Fruit fly (Drosophila melanogaster) whole organism, adult: ENCODE measurements around the gene CG31862.

Source experiments
- CG11617 ChIP-seq: fragments of 200-800 bp; sonication (Bioruptor generic); optimal IDR thresholded peaks from 2 replicates; lab custom pipeline; 2017; ENCODE audit warnings: mild to moderate bottlenecking, missing biosample characterization, missing genetic modification reagents, missing genetic modification characterization
- CG12768 ChIP-seq: fragments of 200-800 bp; sonication (Bioruptor generic); optimal IDR thresholded peaks from 2 replicates; lab custom pipeline; 2017; ENCODE audit warnings: missing biosample characterization, missing genetic modification characterization, mild to moderate bottlenecking, moderate library complexity, missing genetic modification reagents
- CG14711 ChIP-seq: fragments of 200-800 bp; sonication (Bioruptor generic); optimal IDR thresholded peaks from 2 replicates; lab custom pipeline; 2018; ENCODE audit warnings: missing biosample characterization, mild to moderate bottlenecking, missing genetic modification characterization, moderate library complexity
- CG1620 ChIP-seq: fragments of 200-800 bp; sonication (Bioruptor generic); optimal IDR thresholded peaks from 2 replicates; lab custom pipeline; 2016; ENCODE audit warnings: missing biosample characterization, missing genetic modification characterization
- CG33017 ChIP-seq: fragments of 200-800 bp; sonication (Bioruptor generic); optimal IDR thresholded peaks from 2 replicates; lab custom pipeline; 2018; ENCODE audit warnings: missing biosample characterization, mild to moderate bottlenecking, missing genetic modification characterization, moderate library complexity
- CG5204 ChIP-seq: fragments of 200-800 bp; sonication (Bioruptor generic); optimal IDR thresholded peaks from 2 replicates; lab custom pipeline; 2016; ENCODE audit warnings: missing biosample characterization, missing genetic modification characterization
- CG7045 ChIP-seq: fragments of 200-800 bp; sonication (Bioruptor generic); optimal IDR thresholded peaks from 2 replicates; lab custom pipeline; 2017; ENCODE audit warnings: missing biosample characterization, mild to moderate bottlenecking, missing genetic modification characterization
- CG7101 ChIP-seq: fragments of 200-800 bp; sonication (Bioruptor generic); optimal IDR thresholded peaks from 2 replicates; lab custom pipeline; 2018; ENCODE audit warnings: missing biosample characterization, mild to moderate bottlenecking, missing genetic modification characterization, moderate library complexity
- Clk ChIP-seq: fragments of 200-800 bp; sonication (Bioruptor generic); optimal IDR thresholded peaks from 2 replicates; lab custom pipeline; 2017; ENCODE audit warnings: missing biosample characterization, missing genetic modification characterization
- Crg-1 ChIP-seq: fragments of 200-800 bp; sonication (Bioruptor generic); optimal IDR thresholded peaks from 2 replicates; lab custom pipeline; 2016; ENCODE audit warnings: missing biosample characterization, missing genetic modification characterization
- Hr96 ChIP-seq: fragments of 200-800 bp; sonication (Bioruptor generic); optimal IDR thresholded peaks from 2 replicates; lab custom pipeline; 2016; ENCODE audit warnings: missing biosample characterization, missing genetic modification characterization
- Mnt ChIP-seq: fragments of 200-800 bp; sonication (Bioruptor generic); optimal IDR thresholded peaks from 2 replicates; lab custom pipeline; 2016; ENCODE audit warnings: missing biosample characterization, mild to moderate bottlenecking, missing genetic modification characterization
- bab1 ChIP-seq: fragments of 200-800 bp; sonication (Bioruptor generic); optimal IDR thresholded peaks from 3 replicates; lab custom pipeline; 2019; ENCODE audit warnings: missing biosample characterization, mild to moderate bottlenecking, missing genetic modification characterization, moderate library complexity
- cic ChIP-seq: fragments of 200-800 bp; sonication (Bioruptor generic); optimal IDR thresholded peaks from 2 replicates; lab custom pipeline; 2017; ENCODE audit warnings: missing biosample characterization, mild to moderate bottlenecking, missing genetic modification characterization, moderate library complexity
- cnc ChIP-seq, 2 experiments: fragments of >200 bp; optimal IDR thresholded peaks; 2 replicates each; lab custom pipeline; 2017
- kay ChIP-seq: fragments of 200-800 bp; sonication (Bioruptor generic); peaks from one replicate; lab custom pipeline; 2016; ENCODE audit warnings: missing biosample characterization, missing genetic modification characterization, borderline replicate concordance
- ovo ChIP-seq: fragments of 200-800 bp; sonication (Bioruptor generic); optimal IDR thresholded peaks from 2 replicates; lab custom pipeline; 2016; ENCODE audit warnings: missing biosample characterization, missing genetic modification characterization
- pad ChIP-seq: fragments of 200-800 bp; sonication (Bioruptor generic); optimal IDR thresholded peaks from 3 replicates; lab custom pipeline; 2017; ENCODE audit warnings: missing biosample characterization, missing genetic modification characterization, mild to moderate bottlenecking, moderate library complexity, missing genetic modification reagents
- tj ChIP-seq: fragments of 200-800 bp; sonication (Bioruptor generic); optimal IDR thresholded peaks from 3 replicates; lab custom pipeline; 2017; ENCODE audit warnings: missing biosample characterization, mild to moderate bottlenecking, missing genetic modification characterization, moderate library complexity
- toe ChIP-seq: fragments of 200-800 bp; sonication (Bioruptor generic); optimal IDR thresholded peaks from 2 replicates; lab custom pipeline; 2016; ENCODE audit warnings: missing biosample characterization, missing genetic modification characterization

CG31862 gene

dm6 chr2L:12356141-12356540 lies 17.5 kb downstream of the CG31862 start, which contains the start of gene CG17010:
Gene CG17010 (plus strand): TSS chr2L:12356441.
- no peak for TF ChIP-seq CG1620 (GFP tag; lab: Kevin White, UChicago)
- no peak for TF ChIP-seq tj
- no peak for TF ChIP-seq Clk (GFP tag; lab: Kevin White, UChicago)
- TF ChIP-seq CG14711 (tag; lab: Kevin White, UChicago) = no peak
- TF ChIP-seq CG12768 (GFP tag; lab: Kevin White, UChicago) = no peak
- no peak for TF ChIP-seq kay (GFP tag; lab: Kevin White, UChicago)

dm6 chr2L:12363206-12363605 lies 24.6 kb downstream of the CG31862 start:
- no peak for TF ChIP-seq bab1 (GFP tag; lab: Kevin White, UChicago)
- TF ChIP-seq CG7045 (GFP tag; lab: Kevin White, UChicago) = no peak
- TF ChIP-seq CG12768 (GFP tag; lab: Kevin White, UChicago) = no peak
- no peak for TF ChIP-seq CG5204 (GFP tag; lab: Kevin White, UChicago)
- TF ChIP-seq tj = no peak
- TF ChIP-seq CG14711 (tag; lab: Kevin White, UChicago) = no peak
- no peak for TF ChIP-seq kay (GFP tag; lab: Kevin White, UChicago)
- TF ChIP-seq Mnt (GFP tag; lab: Kevin White, UChicago) = no peak
- no peak for TF ChIP-seq CG1620 (GFP tag; lab: Kevin White, UChicago)
- no peak for TF ChIP-seq cic (GFP tag; lab: Kevin White, UChicago)

- no peak for TF ChIP-seq Crg-1 (GFP tag; lab: Kevin White, UChicago)
- TF ChIP-seq CG12768 (GFP tag; lab: Kevin White, UChicago) = no peak
- TF ChIP-seq CG33017 (tag; lab: Kevin White, UChicago) = no peak
These were observed 25.4 kb downstream of the CG31862 start for dm6 chr2L:12364090-12364489.

dm6 chr2L:12365964-12366482 lies 27.4 kb downstream of the CG31862 start:
- TF ChIP-seq cnc (optimal IDR thresholded peaks at IDR 0.05; lab: Kevin White, UChicago) (peak in 1 of 2 experiments; percentile 87), ovo (GFP tag; lab: Kevin White, UChicago) (peak; percentile 33), Crg-1 (GFP tag; lab: Kevin White, UChicago) (no peak), Mnt (GFP tag; lab: Kevin White, UChicago) (peak; percentile 60), CG11617 (GFP tag; lab: Kevin White, UChicago) (peak; percentile 49), toe (GFP tag; lab: Kevin White, UChicago) (peak; percentile 71), bab1 (GFP tag; lab: Kevin White, UChicago) (peak; percentile 68), CG7045 (GFP tag; lab: Kevin White, UChicago) (peak; percentile 27), Clk (GFP tag; lab: Kevin White, UChicago) (peak; percentile 28), CG7101 (tag; lab: Kevin White, UChicago) (peak; percentile 48), pad (GFP tag; lab: Kevin White, UChicago) (peak; percentile 20), CG1620 (GFP tag; lab: Kevin White, UChicago) (no peak), CG14711 (tag; lab: Kevin White, UChicago) (peak; percentile 29), cic (GFP tag; lab: Kevin White, UChicago) (peak; percentile 87), Hr96 (GFP tag; lab: Kevin White, UChicago) (peak; percentile 52), tj (peak; percentile 81), CG12768 (GFP tag; lab: Kevin White, UChicago) (peak; percentile 92), CG33017 (tag; lab: Kevin White, UChicago) (peak; percentile 71), CG5204 (GFP tag; lab: Kevin White, UChicago) (peak; percentile 50), kay (GFP tag; lab: Kevin White, UChicago) (peak; percentile 88)

dm6 chr2L:12369612-12370011 lies 31.0 kb downstream of the CG31862 start:
- TF ChIP-seq CG5204 (GFP tag; lab: Kevin White, UChicago) = peak; percentile 44
- peak; percentile 98 for TF ChIP-seq tj
- peak; percentile 49 for TF ChIP-seq CG14711 (tag; lab: Kevin White, UChicago)
- peak; percentile 58 for TF ChIP-seq CG7045 (GFP tag; lab: Kevin White, UChicago)
- peak; percentile 30 for TF ChIP-seq CG33017 (tag; lab: Kevin White, UChicago)
- TF ChIP-seq cnc (optimal IDR thresholded peaks at IDR 0.05; lab: Kevin White, UChicago) = no peak
- peak; percentile 86 for TF ChIP-seq kay (GFP tag; lab: Kevin White, UChicago)
- peak; percentile 50 for TF ChIP-seq toe (GFP tag; lab: Kevin White, UChicago)
- TF ChIP-seq bab1 (GFP tag; lab: Kevin White, UChicago) = no peak
- TF ChIP-seq Clk (GFP tag; lab: Kevin White, UChicago) = no peak
- peak; percentile 49 for TF ChIP-seq CG7101 (tag; lab: Kevin White, UChicago)
- peak; percentile 54 for TF ChIP-seq Mnt (GFP tag; lab: Kevin White, UChicago)
- peak; percentile 84 for TF ChIP-seq CG12768 (GFP tag; lab: Kevin White, UChicago)
- peak; percentile 63 for TF ChIP-seq ovo (GFP tag; lab: Kevin White, UChicago)
- TF ChIP-seq pad (GFP tag; lab: Kevin White, UChicago) = no peak
- no peak for TF ChIP-seq CG11617 (GFP tag; lab: Kevin White, UChicago)
- peak; percentile 36 for TF ChIP-seq CG1620 (GFP tag; lab: Kevin White, UChicago)
- peak; percentile 54 for TF ChIP-seq cic (GFP tag; lab: Kevin White, UChicago)
- TF ChIP-seq Crg-1 (GFP tag; lab: Kevin White, UChicago) = peak; percentile 51
- TF ChIP-seq Hr96 (GFP tag; lab: Kevin White, UChicago) = peak; percentile 47

- TF ChIP-seq CG12768 (GFP tag; lab: Kevin White, UChicago) (no peak), kay (GFP tag; lab: Kevin White, UChicago) (no peak), cic (GFP tag; lab: Kevin White, UChicago) (no peak), Hr96 (GFP tag; lab: Kevin White, UChicago) (no peak), ovo (GFP tag; lab: Kevin White, UChicago) (no peak), cnc (optimal IDR thresholded peaks at IDR 0.05; lab: Kevin White, UChicago) (no peak), CG33017 (tag; lab: Kevin White, UChicago) (no peak), CG7101 (tag; lab: Kevin White, UChicago) (no peak), CG5204 (GFP tag; lab: Kevin White, UChicago) (no peak), Mnt (GFP tag; lab: Kevin White, UChicago) (no peak), Clk (GFP tag; lab: Kevin White, UChicago) (no peak), tj (no peak), Crg-1 (GFP tag; lab: Kevin White, UChicago) (no peak), CG1620 (GFP tag; lab: Kevin White, UChicago) (no peak), CG7045 (GFP tag; lab: Kevin White, UChicago) (no peak), CG14711 (tag; lab: Kevin White, UChicago) (no peak), toe (GFP tag; lab: Kevin White, UChicago) (no peak)
These were observed 33.1 kb downstream of the CG31862 start for dm6 chr2L:12371740-12372139.
